Worm (Caenorhabditis elegans): Measurements from ENCODE around the gene F28H7.2.

The F28H7.2 gene

DNA sequence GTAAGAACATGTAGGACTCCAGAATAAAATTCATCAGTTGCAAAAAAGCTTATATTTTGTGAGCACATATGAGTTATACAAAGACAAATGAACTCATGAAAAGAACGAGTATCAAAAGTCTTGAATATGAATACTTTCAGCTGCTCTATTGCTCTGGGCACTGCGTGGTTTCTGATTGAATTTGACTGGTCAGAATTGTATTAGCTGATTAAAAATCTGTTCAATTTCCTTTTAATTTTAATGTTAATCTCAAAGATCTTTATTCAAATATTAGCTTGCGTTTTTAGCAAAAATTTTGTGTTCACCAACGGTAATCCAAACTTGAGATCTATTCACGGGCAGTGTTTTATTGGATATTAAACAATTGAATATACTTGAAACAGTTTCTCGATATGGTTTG is 50.4 kb downstream of the F28H7.2 start, which contains the start of gene srh-184:
TSS of gene srh-184 (minus strand) at position 101 of the 400 bp plus-strand sequence.
- TF ChIP-seq ztf-11 (tag; optimal IDR thresholded peaks at IDR 0.05) (no peak), pha-4 (tag; optimal IDR thresholded peaks at IDR 0.05) (no peak), blmp-1 (tag; optimal IDR thresholded peaks at IDR 0.05) (no peak), elt-1 (tag; optimal IDR thresholded peaks at IDR 0.05; ENCODE audit: borderline replicate concordance, insufficient read depth) (no peak)

Data from whole organism, mixed stage, embryonic.